Fruit fly (Drosophila melanogaster): ENCODE measurements around the gene CG16762.

DNA sequence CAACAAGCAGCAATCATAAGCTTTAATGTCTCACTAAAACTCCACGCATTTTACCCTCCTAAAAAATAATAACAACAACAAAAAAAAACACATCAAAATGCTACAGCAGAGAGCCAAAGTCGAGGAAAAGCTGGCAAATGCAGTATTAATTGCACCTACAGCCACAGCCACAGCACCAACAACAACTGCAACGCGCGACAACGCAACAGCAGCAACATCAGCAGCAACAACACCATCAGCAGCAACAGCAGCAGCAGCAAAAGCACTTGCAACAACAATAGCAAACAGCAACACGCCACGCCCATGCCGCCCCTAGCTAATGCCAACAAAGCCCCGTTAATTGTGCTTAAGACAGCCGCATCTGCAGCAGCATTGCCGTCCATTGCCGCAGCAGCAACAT, 33.1 kb downstream of the CG16762 start:
- no peak for TF ChIP-seq CTCF (optimal IDR thresholded peaks at IDR 0.05)
- no peak for TF ChIP-seq CG8478 (optimal IDR thresholded peaks at IDR 0.05)
